Worm (Caenorhabditis elegans) whole organism, late embryonic: Measurements from ENCODE around the gene srh-269.

Experiments
- C38D4.7 ChIP-seq: fragments of 200-800 bp; sonication (Bioruptor generic); optimal IDR thresholded peaks from 2 replicates; lab custom pipeline; 2018; ENCODE audit warnings: mild to moderate bottlenecking, missing genetic modification characterization, moderate library complexity, missing compliant biosample characterization
- F13H6.1 ChIP-seq: sonication (generic microtip); optimal IDR thresholded peaks from 2 replicates; lab custom pipeline; 2016; ENCODE audit warnings: missing genetic modification characterization, missing compliant biosample characterization
- ama-1 ChIP-seq: fragments of 150-350 bp; optimal IDR thresholded peaks from 2 replicates; lab custom pipeline; 2014
- ceh-24 ChIP-seq: sonication (generic microtip); optimal IDR thresholded peaks from 2 replicates; lab custom pipeline; 2016; ENCODE audit warnings: mild to moderate bottlenecking, missing genetic modification characterization, missing compliant biosample characterization
- ceh-31 ChIP-seq: sonication (generic microtip); optimal IDR thresholded peaks from 2 replicates; lab custom pipeline; 2016; ENCODE audit warnings: missing genetic modification characterization, missing compliant biosample characterization
- ceh-34 ChIP-seq: sonication (generic microtip); optimal IDR thresholded peaks from 2 replicates; lab custom pipeline; 2016; ENCODE audit warnings: mild to moderate bottlenecking, missing genetic modification characterization, missing compliant biosample characterization
- ceh-6 ChIP-seq: fragments of 200-800 bp; sonication (Bioruptor generic); optimal IDR thresholded peaks from 2 replicates; lab custom pipeline; 2018; ENCODE audit warnings: mild to moderate bottlenecking, missing genetic modification characterization, missing compliant biosample characterization
- ceh-9 ChIP-seq: sonication (generic microtip); optimal IDR thresholded peaks from 2 replicates; lab custom pipeline; 2016; ENCODE audit warnings: mild to moderate bottlenecking, missing genetic modification characterization, inconsistent platforms, missing compliant biosample characterization
- che-1 ChIP-seq: sonication (generic microtip); optimal IDR thresholded peaks from 2 replicates; lab custom pipeline; 2016; ENCODE audit warnings: mild to moderate bottlenecking, missing genetic modification characterization, missing compliant biosample characterization
- dmd-4 ChIP-seq: sonication (generic microtip); optimal IDR thresholded peaks from 2 replicates; lab custom pipeline; 2016; ENCODE audit warnings: borderline replicate concordance, missing genetic modification characterization, missing compliant biosample characterization
- elt-2 ChIP-seq: sonication (generic microtip); optimal IDR thresholded peaks from 2 replicates; lab custom pipeline; 2016; ENCODE audit warnings: missing genetic modification reagents, missing genetic modification characterization, missing compliant biosample characterization
- elt-4 ChIP-seq: sonication (generic microtip); optimal IDR thresholded peaks from 2 replicates; lab custom pipeline; 2016; ENCODE audit warnings: missing genetic modification characterization, missing compliant biosample characterization
- fkh-10 ChIP-seq: fragments of 150-350 bp; optimal IDR thresholded peaks from 2 replicates; lab custom pipeline; 2014; ENCODE audit warnings: missing biosample characterization, missing genetic modification reagents, missing genetic modification characterization
- fkh-6 ChIP-seq: sonication (generic microtip); optimal IDR thresholded peaks from 2 replicates; lab custom pipeline; 2016; ENCODE audit warnings: missing genetic modification characterization, missing compliant biosample characterization
- gmeb-2 ChIP-seq: sonication (generic microtip); optimal IDR thresholded peaks from 2 replicates; lab custom pipeline; 2016; ENCODE audit warnings: missing genetic modification characterization, inconsistent platforms, missing compliant biosample characterization
- hlh-13 ChIP-seq: fragments of 200-800 bp; sonication (Bioruptor generic); optimal IDR thresholded peaks from 2 replicates; lab custom pipeline; 2018; ENCODE audit warnings: mild to moderate bottlenecking, missing genetic modification characterization, missing compliant biosample characterization
- hlh-8 ChIP-seq: sonication (generic microtip); optimal IDR thresholded peaks from 2 replicates; lab custom pipeline; 2016; ENCODE audit warnings: missing genotype, missing genetic modification characterization, missing compliant biosample characterization
- lim-6 ChIP-seq: sonication (generic microtip); optimal IDR thresholded peaks from 2 replicates; lab custom pipeline; 2016; ENCODE audit warnings: missing genetic modification characterization, missing compliant biosample characterization
- lin-11 ChIP-seq: fragments of 200-800 bp; sonication (Bioruptor generic); optimal IDR thresholded peaks from 2 replicates; lab custom pipeline; 2018; ENCODE audit warnings: mild to moderate bottlenecking, missing genetic modification characterization, missing compliant biosample characterization
- madf-2 ChIP-seq: sonication (generic microtip); optimal IDR thresholded peaks from 2 replicates; lab custom pipeline; 2017; ENCODE audit warnings: missing genetic modification characterization, missing compliant biosample characterization
- mec-3 ChIP-seq: sonication (generic microtip); optimal IDR thresholded peaks from 2 replicates; lab custom pipeline; 2016; ENCODE audit warnings: borderline replicate concordance, missing genetic modification characterization, missing compliant biosample characterization
- npax-4 ChIP-seq: sonication (generic microtip); optimal IDR thresholded peaks from 2 replicates; lab custom pipeline; 2016; ENCODE audit warnings: missing genetic modification characterization, missing compliant biosample characterization
- odd-2 ChIP-seq: sonication (generic microtip); optimal IDR thresholded peaks from 2 replicates; lab custom pipeline; 2017; ENCODE audit warnings: antibody characterized with exemption, mild to moderate bottlenecking, missing genetic modification characterization, missing compliant biosample characterization
- pag-3 ChIP-seq: sonication (generic microtip); optimal IDR thresholded peaks from 2 replicates; lab custom pipeline; 2016; ENCODE audit warnings: missing compliant biosample characterization, missing genetic modification characterization, borderline replicate concordance
- pat-9 ChIP-seq: fragments of 200-800 bp; sonication (Bioruptor generic); optimal IDR thresholded peaks from 2 replicates; lab custom pipeline; 2018; ENCODE audit warnings: mild to moderate bottlenecking, missing genetic modification characterization, moderate library complexity, missing compliant biosample characterization
- pax-1 ChIP-seq: fragments of 150-350 bp; optimal IDR thresholded peaks from 2 replicates; lab custom pipeline; 2014; ENCODE audit warnings: missing biosample characterization, missing genetic modification characterization
- pha-2 ChIP-seq: sonication (generic microtip); optimal IDR thresholded peaks from 2 replicates; lab custom pipeline; 2017; ENCODE audit warnings: mild to moderate bottlenecking, missing genetic modification characterization, missing compliant biosample characterization
- pqm-1 ChIP-seq: sonication (generic microtip); optimal IDR thresholded peaks from 2 replicates; lab custom pipeline; 2016; ENCODE audit warnings: missing genetic modification characterization, missing compliant biosample characterization
- rnt-1 ChIP-seq: sonication (generic microtip); optimal IDR thresholded peaks from 2 replicates; lab custom pipeline; 2016; ENCODE audit warnings: missing genetic modification characterization, missing compliant biosample characterization
- sdc-2 ChIP-seq: sonication (generic microtip); optimal IDR thresholded peaks from 2 replicates; lab custom pipeline; 2016; ENCODE audit warnings: missing genotype, missing genetic modification characterization, missing compliant biosample characterization
- syd-9 ChIP-seq: sonication (generic microtip); optimal IDR thresholded peaks from 2 replicates; lab custom pipeline; 2016; ENCODE audit warnings: mild to moderate bottlenecking, missing genetic modification characterization, moderate library complexity, missing compliant biosample characterization
- tbx-7 ChIP-seq: sonication (generic microtip); optimal IDR thresholded peaks from 2 replicates; lab custom pipeline; 2016; ENCODE audit warnings: missing genotype, missing genetic modification characterization, missing compliant biosample characterization
- ttx-3 ChIP-seq: sonication (generic microtip); optimal IDR thresholded peaks from 2 replicates; lab custom pipeline; 2016; ENCODE audit warnings: missing genetic modification reagents, missing genetic modification characterization, missing compliant biosample characterization
- unc-42 ChIP-seq: sonication (generic microtip); optimal IDR thresholded peaks from 2 replicates; lab custom pipeline; 2016; ENCODE audit warnings: missing genotype, missing genetic modification characterization, missing compliant biosample characterization
- unc-86 ChIP-seq: sonication (generic microtip); optimal IDR thresholded peaks from 2 replicates; lab custom pipeline; 2016; ENCODE audit warnings: missing genetic modification characterization, missing compliant biosample characterization
- ztf-16 ChIP-seq: sonication (generic microtip); optimal IDR thresholded peaks from 2 replicates; lab custom pipeline; 2017; ENCODE audit warnings: missing genetic modification characterization, missing compliant biosample characterization

Gene srh-269

DNA sequence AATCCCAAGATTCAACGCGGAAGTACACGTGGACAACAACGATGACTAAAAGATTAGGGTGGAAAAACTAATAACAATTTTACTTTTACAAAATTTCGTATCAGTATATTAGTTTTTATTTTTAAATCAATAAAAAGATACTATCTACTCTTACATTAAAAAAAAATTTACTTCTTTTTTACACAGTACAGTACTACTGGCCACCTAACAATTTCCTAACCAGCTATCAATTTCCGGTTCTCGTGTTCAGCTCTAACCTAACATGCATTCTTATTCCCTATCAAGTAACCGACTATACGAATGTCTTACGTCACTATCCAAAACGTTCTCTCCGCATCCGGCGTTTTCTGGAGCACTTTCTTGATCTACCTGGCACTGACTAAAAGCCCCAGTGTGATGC, 37.8 kb upstream of the srh-269 start, which contains the start of gene srd-21:
TSS of gene srd-21 (plus strand) at position 301 of the 400 bp plus-strand sequence.
- TF ChIP-seq sdc-2 (tag; lab: Kevin White, UChicago) = no peak
- TF ChIP-seq mec-3 (tag; lab: Kevin White, UChicago) = no peak
- no peak for TF ChIP-seq fkh-10 (GFP tag; lab: Kevin White, UChicago)
- no peak for TF ChIP-seq F13H6.1 (tag; lab: Kevin White, UChicago)
- TF ChIP-seq ama-1 = no peak

DNA sequence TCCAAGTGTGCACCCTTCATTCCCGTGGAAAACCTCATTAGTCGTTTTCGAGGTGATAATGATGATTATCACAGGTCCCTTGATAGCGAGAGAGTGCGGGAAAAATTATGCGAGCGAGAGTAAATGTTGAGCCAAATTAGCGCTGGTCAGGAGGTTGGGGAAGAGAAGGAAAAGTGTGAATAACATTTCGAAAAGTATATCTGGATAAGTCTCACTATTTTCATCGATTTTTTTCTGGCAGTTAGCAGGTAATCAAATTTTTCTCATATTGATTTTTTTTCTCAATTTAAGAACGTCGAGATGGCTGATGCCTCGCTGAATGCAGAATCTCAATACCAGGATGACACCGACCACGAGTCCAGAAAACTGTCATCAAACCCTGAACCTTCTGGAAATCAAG, 37.1 kb upstream of the srh-269 start, which contains the start of gene W06G6.2:
TSS of gene W06G6.2 (plus strand) at position 301 of the 400 bp plus-strand sequence.
- TF ChIP-seq sdc-2 (tag; lab: Kevin White, UChicago) (peak; percentile 62), ama-1 (no peak)

DNA sequence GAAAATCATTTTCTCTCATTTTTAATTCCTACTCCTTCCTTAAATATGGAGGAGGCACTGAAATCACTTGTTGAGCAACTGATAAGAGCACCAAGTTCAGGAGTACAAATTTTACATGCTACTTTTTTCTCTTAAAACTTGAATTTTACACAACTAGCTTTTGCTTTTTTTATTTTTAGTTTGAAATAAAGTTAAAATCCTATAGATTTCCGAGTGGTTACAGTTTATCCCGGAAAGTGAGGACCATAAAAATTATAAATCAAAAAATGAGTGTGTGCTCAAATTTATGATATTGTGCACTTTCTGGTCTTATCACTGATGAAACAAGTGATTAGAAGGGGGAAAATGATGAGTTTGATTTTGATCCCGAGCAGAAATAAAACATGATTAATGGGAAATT, 36.1 kb upstream of the srh-269 start, which contains the start of gene oac-53:
TSS of gene oac-53 (minus strand) at position 9 of the 400 bp plus-strand sequence.
- TF ChIP-seq sdc-2 (tag; lab: Kevin White, UChicago) (no peak), elt-2 (tag; lab: Kevin White, UChicago) (peak; percentile 32)

DNA sequence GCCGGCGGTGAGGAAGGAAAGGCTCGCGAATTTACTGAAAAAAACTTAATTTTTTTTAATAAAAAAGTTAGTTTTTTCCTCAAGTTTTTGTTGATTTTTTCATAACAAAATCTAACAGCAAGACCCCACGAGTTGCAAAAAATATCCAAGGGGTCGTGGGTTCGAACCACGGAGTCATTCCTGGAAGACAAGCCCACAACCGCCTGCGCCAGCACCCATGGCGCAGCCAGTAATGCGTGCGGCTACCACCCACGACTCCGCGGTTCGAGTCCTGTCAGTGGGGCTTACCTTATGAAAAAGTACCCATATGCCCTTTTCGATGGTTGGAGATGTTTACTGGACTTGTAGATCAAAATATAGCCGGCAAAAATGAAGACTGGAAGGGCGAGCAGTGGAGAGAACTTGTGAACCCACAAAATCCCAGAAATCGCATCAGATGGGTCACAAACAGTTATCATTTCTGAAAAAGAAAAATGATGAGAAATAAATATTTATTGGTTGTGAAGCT, 31.0 kb upstream of the srh-269 start, which contains the start of gene Y70C5A.2:
TSS of gene Y70C5A.2 (minus strand) at position 458 of the 508 bp plus-strand sequence.
- TF ChIP-seq lim-6 (tag; lab: Kevin White, UChicago) = no peak
- peak; percentile 82 for TF ChIP-seq pag-3 (tag; lab: Kevin White, UChicago)

DNA sequence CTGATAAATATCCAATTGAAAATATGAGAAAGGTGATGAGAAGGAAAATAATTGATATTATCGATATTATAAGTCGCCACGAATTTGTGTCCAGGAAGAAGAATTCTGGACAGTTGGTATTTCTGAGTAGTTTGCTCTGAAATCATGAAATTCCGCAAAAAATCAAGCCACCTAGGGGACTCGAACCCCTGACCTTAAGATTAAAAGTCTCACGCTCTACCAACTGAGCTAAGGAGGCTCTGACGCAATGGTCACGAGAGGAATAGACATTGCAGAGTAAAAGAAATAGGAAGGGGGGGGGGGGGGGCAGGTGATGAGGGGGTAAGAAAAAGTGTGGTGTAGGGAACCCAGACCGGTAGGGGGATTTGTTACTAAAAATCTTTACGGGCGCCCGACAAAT, 30.1 kb upstream of the srh-269 start:
- TF ChIP-seq dmd-4 (tag; lab: Kevin White, UChicago) (no peak), elt-2 (tag; lab: Kevin White, UChicago) (peak; percentile 26), odd-2 (no peak), fkh-6 (tag; lab: Kevin White, UChicago) (no peak), pqm-1 (tag; lab: Kevin White, UChicago) (no peak), ceh-34 (no peak), rnt-1 (tag; lab: Kevin White, UChicago) (no peak), unc-86 (tag; lab: Kevin White, UChicago) (no peak), pag-3 (tag; lab: Kevin White, UChicago) (no peak), ttx-3 (tag; lab: Kevin White, UChicago) (peak; percentile 56), ceh-31 (tag; lab: Kevin White, UChicago) (no peak), madf-2 (tag; lab: Kevin White, UChicago) (no peak), che-1 (tag; lab: Kevin White, UChicago) (no peak), lin-11 (tag; lab: Kevin White, UChicago) (peak; percentile 45), pat-9 (peak; percentile 24), elt-4 (tag; lab: Kevin White, UChicago) (no peak), F13H6.1 (tag; lab: Kevin White, UChicago) (no peak), hlh-8 (tag; lab: Kevin White, UChicago) (no peak), tbx-7 (tag; lab: Kevin White, UChicago) (no peak), unc-42 (tag; lab: Kevin White, UChicago) (no peak), gmeb-2 (tag; lab: Kevin White, UChicago) (no peak), pax-1 (tag; lab: Kevin White, UChicago) (no peak), ceh-6 (GFP tag; lab: Kevin White, UChicago) (peak; percentile 57), pha-2 (tag; lab: Kevin White, UChicago) (no peak), C38D4.7 (GFP tag; lab: Kevin White, UChicago) (no peak), ceh-9 (tag; lab: Kevin White, UChicago) (no peak), syd-9 (tag; lab: Kevin White, UChicago) (no peak), ceh-24 (tag; lab: Kevin White, UChicago) (no peak), npax-4 (tag; lab: Kevin White, UChicago) (no peak), hlh-13 (GFP tag; lab: Kevin White, UChicago) (no peak), ztf-16 (tag; lab: Kevin White, UChicago) (no peak)
- TF ChIP-seq, all 69 proteins: peak for 5
